Worm (Caenorhabditis elegans) whole organism, L1 larva: ENCODE data around the gene lrx-1.

Experiments
- C04F5.9 ChIP-seq: sonication (generic microtip); optimal IDR thresholded peaks from 2 replicates; lab custom pipeline; 2016; ENCODE audit warnings: missing genetic modification characterization, missing compliant biosample characterization
- C16A3.4 ChIP-seq: fragments of 150-350 bp; optimal IDR thresholded peaks from 2 replicates; lab custom pipeline; 2014; ENCODE audit warnings: missing biosample characterization, missing genetic modification characterization
- C34B4.2 ChIP-seq: sonication (generic microtip); optimal IDR thresholded peaks from 2 replicates; lab custom pipeline; 2017; ENCODE audit warnings: mild to moderate bottlenecking, missing genetic modification characterization, missing compliant biosample characterization
- F16B12.6 ChIP-seq: fragments of 150-350 bp; optimal IDR thresholded peaks from 2 replicates; lab custom pipeline; 2014; ENCODE audit warnings: missing biosample characterization, missing genetic modification characterization
- alr-1 ChIP-seq: fragments of 200-800 bp; sonication (Bioruptor generic); optimal IDR thresholded peaks from 2 replicates; lab custom pipeline; 2018; ENCODE audit warnings: borderline replicate concordance, mild to moderate bottlenecking, missing genetic modification characterization, missing compliant biosample characterization
- aly-2 ChIP-seq: fragments of 150-350 bp; optimal IDR thresholded peaks from 2 replicates; lab custom pipeline; 2014; ENCODE audit warnings: missing biosample characterization, missing genetic modification characterization
- ama-1 ChIP-seq: fragments of 150-350 bp; optimal IDR thresholded peaks from 2 replicates; lab custom pipeline; 2014
- blmp-1 ChIP-seq: fragments of 150-350 bp; optimal IDR thresholded peaks from 2 replicates; lab custom pipeline; 2014; ENCODE audit warnings: missing biosample characterization, missing genetic modification characterization
- ceh-63 ChIP-seq: fragments of 200-800 bp; sonication (Bioruptor generic); optimal IDR thresholded peaks from 2 replicates; lab custom pipeline; 2018; ENCODE audit warnings: mild to moderate bottlenecking, missing genetic modification characterization, missing compliant biosample characterization
- ceh-8 ChIP-seq: fragments of 200-800 bp; sonication (Bioruptor generic); optimal IDR thresholded peaks from 2 replicates; lab custom pipeline; 2018; ENCODE audit warnings: mild to moderate bottlenecking, missing genetic modification characterization, moderate library complexity, missing compliant biosample characterization
- ceh-82 ChIP-seq, 3 experiments: fragments of 150-350 bp in 1 of 3; sonication (generic microtip) in 2 of 3; optimal IDR thresholded peaks; 2 replicates each; lab custom pipeline; 2014 to 2017; ENCODE audit warnings: missing biosample characterization in 3 of 3, missing genetic modification characterization in 3 of 3
- ceh-88 ChIP-seq: fragments of 200-800 bp; sonication (Bioruptor generic); IDR thresholded peaks from 2 replicates; pipeline ENCODE4 v1.3.6; 2022; ENCODE audit warnings: missing genetic modification characterization, missing compliant biosample characterization
- dpl-1 ChIP-seq, 3 experiments: fragments of 150-350 bp in 2 of 3; sonication (generic microtip) in 1 of 3; optimal IDR thresholded peaks; 2 replicates each; lab custom pipeline; 2014 to 2017; ENCODE audit warnings: missing biosample characterization in 3 of 3, missing genetic modification characterization in 3 of 3, missing genetic modification reagents in 3 of 3
- dsc-1 ChIP-seq: sonication (generic microtip); optimal IDR thresholded peaks from 2 replicates; lab custom pipeline; 2016; ENCODE audit warnings: mild to moderate bottlenecking, missing genetic modification characterization, missing compliant biosample characterization
- efl-1 ChIP-seq, 4 experiments: fragments of 150-350 bp; optimal IDR thresholded peaks in 3 of 4; peaks in 1 of 4; 1 replicate in 1 of 4; 2 replicates in 3 of 4; lab custom pipeline; 2014; ENCODE audit warnings: missing biosample characterization in 2 of 4, missing genetic modification characterization in 2 of 4, missing genetic modification reagents in 2 of 4
- efl-3 ChIP-seq: fragments of 200-800 bp; sonication (Bioruptor generic); optimal IDR thresholded peaks from 2 replicates; lab custom pipeline; 2018; ENCODE audit warnings: mild to moderate bottlenecking, missing genetic modification characterization, missing compliant biosample characterization
- egl-13 ChIP-seq: sonication (generic microtip); optimal IDR thresholded peaks from 2 replicates; lab custom pipeline; 2016; ENCODE audit warnings: missing genotype, missing genetic modification reagents, missing genetic modification characterization, missing compliant biosample characterization
- elt-2 ChIP-seq: sonication (generic microtip); optimal IDR thresholded peaks from 2 replicates; lab custom pipeline; 2016; ENCODE audit warnings: missing genetic modification characterization, mild to moderate bottlenecking, inconsistent platforms, missing compliant biosample characterization, missing genetic modification reagents
- elt-3 ChIP-seq, 6 experiments: fragments of 150-350 bp in 1 of 6; sonication (generic microtip); optimal IDR thresholded peaks; 2 replicates each; lab custom pipeline; 2017 to 2018; ENCODE audit warnings: missing biosample characterization in 6 of 6, missing genetic modification characterization in 6 of 6, inconsistent platforms in 1 of 6
- ets-5 ChIP-seq: fragments of 200-800 bp; sonication (Bioruptor generic); IDR thresholded peaks from 2 replicates; pipeline ENCODE4 v1.3.6; 2022; ENCODE audit warnings: missing genetic modification characterization, missing compliant biosample characterization
- fkh-10 ChIP-seq: sonication (generic microtip); optimal IDR thresholded peaks from 2 replicates; lab custom pipeline; 2017; ENCODE audit warnings: missing biosample characterization, missing genetic modification reagents, missing genetic modification characterization
- fkh-4 ChIP-seq: sonication (generic microtip); optimal IDR thresholded peaks from 2 replicates; lab custom pipeline; 2016; ENCODE audit warnings: missing compliant biosample characterization, missing genetic modification characterization, borderline replicate concordance
- fkh-8 ChIP-seq: sonication (generic microtip); optimal IDR thresholded peaks from 2 replicates; lab custom pipeline; 2016; ENCODE audit warnings: mild to moderate bottlenecking, missing genetic modification characterization, missing compliant biosample characterization
- hlh-4 ChIP-seq: sonication (generic microtip); optimal IDR thresholded peaks from 2 replicates; lab custom pipeline; 2016; ENCODE audit warnings: mild to moderate bottlenecking, missing genetic modification characterization, missing compliant biosample characterization
- isw-1 ChIP-seq: fragments of 200-800 bp; sonication (Bioruptor generic); IDR thresholded peaks from 2 replicates; pipeline ENCODE4 v1.3.6; 2022; ENCODE audit warnings: missing genetic modification characterization, missing compliant biosample characterization
- jun-1 ChIP-seq: fragments of 150-350 bp; optimal IDR thresholded peaks from 2 replicates; lab custom pipeline; 2014; ENCODE audit warnings: missing biosample characterization, missing genetic modification reagents, missing genetic modification characterization
- lin-13 ChIP-seq: fragments of 150-350 bp; optimal IDR thresholded peaks from 2 replicates; lab custom pipeline; 2014; ENCODE audit warnings: missing biosample characterization, missing genetic modification reagents, missing genetic modification characterization
- lin-35 ChIP-seq, 2 experiments: fragments of 150-350 bp; optimal IDR thresholded peaks; 2 replicates each; lab custom pipeline; 2014; ENCODE audit warnings: missing biosample characterization in 2 of 2, missing genetic modification characterization in 2 of 2, missing genetic modification reagents in 2 of 2
- lsy-2 ChIP-seq, 2 experiments: fragments of 150-350 bp; optimal IDR thresholded peaks; 2 replicates each; lab custom pipeline; 2014; ENCODE audit warnings: missing biosample characterization in 2 of 2, missing genetic modification characterization in 2 of 2
- mab-9 ChIP-seq: fragments of 200-800 bp; sonication (Bioruptor generic); IDR thresholded peaks from 2 replicates; pipeline ENCODE4 v1.3.6; 2022; ENCODE audit warnings: missing genetic modification reagents, missing genetic modification characterization, missing compliant biosample characterization
- nhr-11 ChIP-seq: fragments of 150-350 bp; optimal IDR thresholded peaks from 2 replicates; lab custom pipeline; 2014; ENCODE audit warnings: missing biosample characterization, missing genetic modification characterization
- nhr-12 ChIP-seq: sonication (generic microtip); optimal IDR thresholded peaks from 2 replicates; lab custom pipeline; 2017; ENCODE audit warnings: missing biosample characterization, missing genetic modification characterization
- nhr-20 ChIP-seq: sonication (generic microtip); optimal IDR thresholded peaks from 2 replicates; lab custom pipeline; 2016; ENCODE audit warnings: mild to moderate bottlenecking, missing genetic modification characterization, missing compliant biosample characterization
- nhr-237 ChIP-seq: fragments of 150-350 bp; optimal IDR thresholded peaks from 2 replicates; lab custom pipeline; 2014; ENCODE audit warnings: missing biosample characterization, missing genetic modification characterization
- nhr-28 ChIP-seq: fragments of 150-350 bp; optimal IDR thresholded peaks from 2 replicates; lab custom pipeline; 2014; ENCODE audit warnings: missing biosample characterization, missing genetic modification characterization
- nhr-47 ChIP-seq: sonication (generic microtip); optimal IDR thresholded peaks from 2 replicates; lab custom pipeline; 2016; ENCODE audit warnings: mild to moderate bottlenecking, missing genetic modification characterization, moderate library complexity, missing compliant biosample characterization
- nhr-71 ChIP-seq: sonication (generic microtip); optimal IDR thresholded peaks from 2 replicates; lab custom pipeline; 2016; ENCODE audit warnings: mild to moderate bottlenecking, missing genetic modification characterization, moderate library complexity, missing compliant biosample characterization
- nhr-76 ChIP-seq: sonication (generic microtip); optimal IDR thresholded peaks from 2 replicates; lab custom pipeline; 2017; ENCODE audit warnings: missing biosample characterization, missing genetic modification characterization
- nhr-77 ChIP-seq: fragments of 150-350 bp; optimal IDR thresholded peaks from 2 replicates; lab custom pipeline; 2014; ENCODE audit warnings: missing biosample characterization, missing genetic modification characterization
- nhr-85 ChIP-seq: sonication (generic microtip); peaks from one replicate; lab custom pipeline; 2016; ENCODE audit warnings: missing genetic modification characterization, inconsistent platforms, missing compliant biosample characterization
- nhr-90 ChIP-seq: sonication (generic microtip); optimal IDR thresholded peaks from 2 replicates; lab custom pipeline; 2016; ENCODE audit warnings: mild to moderate bottlenecking, missing genetic modification characterization, missing compliant biosample characterization; ENCODE audit not compliant: poor library complexity
- pag-3 ChIP-seq: sonication (generic microtip); optimal IDR thresholded peaks from 2 replicates; lab custom pipeline; 2017; ENCODE audit warnings: missing genetic modification characterization, mild to moderate bottlenecking, missing compliant biosample characterization, antibody characterized with exemption, borderline replicate concordance; ENCODE audit not compliant: insufficient read depth
- sox-4 ChIP-seq: sonication (generic microtip); optimal IDR thresholded peaks from 2 replicates; lab custom pipeline; 2016; ENCODE audit warnings: missing genetic modification characterization, missing compliant biosample characterization
- sptf-1 ChIP-seq: fragments of 150-350 bp; optimal IDR thresholded peaks from 2 replicates; lab custom pipeline; 2014; ENCODE audit warnings: missing biosample characterization, missing genetic modification characterization
- sup-37 ChIP-seq: fragments of 200-800 bp; sonication (Bioruptor generic); optimal IDR thresholded peaks from 2 replicates; lab custom pipeline; 2018; ENCODE audit warnings: mild to moderate bottlenecking, missing genetic modification characterization, missing compliant biosample characterization
- swsn-7 ChIP-seq: sonication (generic microtip); optimal IDR thresholded peaks from 2 replicates; lab custom pipeline; 2016; ENCODE audit warnings: missing genetic modification characterization, missing compliant biosample characterization
- tlp-1 ChIP-seq: fragments of 150-350 bp; optimal IDR thresholded peaks from 2 replicates; lab custom pipeline; 2014; ENCODE audit warnings: missing biosample characterization, missing genetic modification characterization
- unc-30 ChIP-seq: sonication (generic microtip); optimal IDR thresholded peaks from 2 replicates; lab custom pipeline; 2017; ENCODE audit warnings: missing biosample characterization, missing genetic modification characterization
- unc-62 ChIP-seq: fragments of 150-350 bp; optimal IDR thresholded peaks from 2 replicates; lab custom pipeline; 2014; ENCODE audit warnings: missing biosample characterization, missing genetic modification reagents, missing genetic modification characterization
- xbp-1 ChIP-seq: sonication (generic microtip); optimal IDR thresholded peaks from 2 replicates; lab custom pipeline; 2016; ENCODE audit warnings: missing genetic modification characterization, missing compliant biosample characterization
- zag-1 ChIP-seq: fragments of 150-350 bp; optimal IDR thresholded peaks from 2 replicates; lab custom pipeline; 2014; ENCODE audit warnings: missing biosample characterization, missing genetic modification characterization
- zip-4 ChIP-seq: fragments of 200-800 bp; sonication (Bioruptor generic); optimal IDR thresholded peaks from 2 replicates; lab custom pipeline; 2018; ENCODE audit warnings: mild to moderate bottlenecking, missing genetic modification characterization, moderate library complexity, missing compliant biosample characterization
- ztf-4 ChIP-seq: fragments of 150-350 bp; optimal IDR thresholded peaks from 2 replicates; lab custom pipeline; 2014; ENCODE audit warnings: missing biosample characterization, missing genetic modification characterization

Gene lrx-1

ce11 chrV:12300166-12300565 lies 47.8 kb downstream of the lrx-1 start:
- no peak for TF ChIP-seq nhr-237
- peak; percentile 96 for TF ChIP-seq nhr-85 (tag; lab: Kevin White, UChicago)
- peak; percentile 16 to 85 for TF ChIP-seq lin-35 (GFP tag; optimal IDR thresholded peaks at IDR 0.05; lab: Kevin White, UChicago)
- TF ChIP-seq pag-3 (tag; lab: Kevin White, UChicago) = no peak
- no peak for TF ChIP-seq zag-1 (tag; lab: Kevin White, UChicago)
- TF ChIP-seq elt-3 (tag; optimal IDR thresholded peaks at IDR 0.05; lab: Kevin White, UChicago) = peak in 3 of 6 experiments; percentile 83 to 92 (median 89)
- TF ChIP-seq nhr-20 = peak; percentile 81
- peak; percentile 37 for TF ChIP-seq swsn-7 (tag; lab: Kevin White, UChicago)
- no peak for TF ChIP-seq nhr-11 (tag; lab: Kevin White, UChicago)
- TF ChIP-seq fkh-8 (tag; lab: Kevin White, UChicago) = no peak
- TF ChIP-seq mab-9 (GFP tag; lab: Robert Waterston, UW) = no peak
- no peak for TF ChIP-seq F16B12.6 (tag; lab: Kevin White, UChicago)
- no peak for TF ChIP-seq C04F5.9 (tag; lab: Kevin White, UChicago)
- peak; percentile 97 for TF ChIP-seq blmp-1 (tag; lab: Kevin White, UChicago)
- no peak for TF ChIP-seq ztf-4 (tag; lab: Kevin White, UChicago)
- peak; percentile 81 for TF ChIP-seq nhr-71 (tag; lab: Kevin White, UChicago)
- TF ChIP-seq nhr-77 (tag; lab: Kevin White, UChicago) = peak; percentile 64
- peak; percentile 10 to 57 (median 16) for TF ChIP-seq dpl-1 (GFP tag; optimal IDR thresholded peaks at IDR 0.05; lab: Kevin White, UChicago)
- TF ChIP-seq nhr-47 (tag; lab: Kevin White, UChicago) = peak; percentile 35
- TF ChIP-seq C16A3.4 (tag; lab: Kevin White, UChicago) = peak; percentile 76
- TF ChIP-seq nhr-76 (tag; lab: Kevin White, UChicago) = no peak
- no peak for TF ChIP-seq ets-5 (GFP tag; lab: Robert Waterston, UW)
- TF ChIP-seq alr-1 (tag; lab: Kevin White, UChicago) = no peak
- TF ChIP-seq ceh-63 = no peak
- TF ChIP-seq fkh-10 (GFP tag; lab: Kevin White, UChicago) = no peak
- no peak for TF ChIP-seq C34B4.2 (tag; lab: Kevin White, UChicago)
- TF ChIP-seq ceh-82 (tag; optimal IDR thresholded peaks at IDR 0.05; lab: Kevin White, UChicago) = peak; percentile 5 to 28 (median 19)
- TF ChIP-seq sptf-1 (tag; lab: Kevin White, UChicago) = no peak
- no peak for TF ChIP-seq ceh-8 (GFP tag; lab: Kevin White, UChicago)
- TF ChIP-seq ama-1 (lab: Kevin White, UChicago) = peak; percentile 35
- TF ChIP-seq lin-13 = peak; percentile 50
- no peak for TF ChIP-seq dsc-1 (tag; lab: Kevin White, UChicago)
- TF ChIP-seq efl-3 (GFP tag; lab: Kevin White, UChicago) = no peak
- TF ChIP-seq egl-13 (tag; lab: Kevin White, UChicago) = no peak
- no peak for TF ChIP-seq zip-4
- peak; percentile 58 to 72 for TF ChIP-seq efl-1 (optimal IDR thresholded peaks at IDR 0.05; lab: Kevin White, UChicago)
- peak; percentile 3 to 91 for TF ChIP-seq efl-1 (GFP tag; optimal IDR thresholded peaks at IDR 0.05 in 1 of 2; lab: Kevin White, UChicago)
- TF ChIP-seq nhr-28 (tag; lab: Kevin White, UChicago) = no peak
- peak; percentile 77 for TF ChIP-seq nhr-90 (tag; lab: Kevin White, UChicago)
- TF ChIP-seq unc-62 (GFP tag; lab: Kevin White, UChicago) = no peak
- TF ChIP-seq jun-1 = peak; percentile 77
- peak; percentile 56 to 85 for TF ChIP-seq lsy-2 (tag; optimal IDR thresholded peaks at IDR 0.05; lab: Kevin White, UChicago)
- peak; percentile 43 for TF ChIP-seq elt-2 (tag; lab: Kevin White, UChicago)
- no peak for TF ChIP-seq isw-1 (GFP tag; lab: Robert Waterston, UW)
- TF ChIP-seq aly-2 = no peak
- TF ChIP-seq tlp-1 = no peak
- TF ChIP-seq nhr-12 (tag; lab: Kevin White, UChicago) = no peak
- no peak for TF ChIP-seq unc-30
- no peak for TF ChIP-seq ceh-88
- no peak for TF ChIP-seq hlh-4 (tag; lab: Kevin White, UChicago)
- TF ChIP-seq sox-4 (tag; lab: Kevin White, UChicago) = no peak
- no peak for TF ChIP-seq fkh-4 (tag; lab: Kevin White, UChicago)
- TF ChIP-seq xbp-1 (tag; lab: Kevin White, UChicago) = peak; percentile 18
- TF ChIP-seq sup-37 = no peak
